Fruit fly (Drosophila melanogaster) whole organism, embryonic: ENCODE results near the gene CG42766.

ENCODE experiments used
- Ada2b ChIP-seq: fragments of 200-800 bp; sonication (Bioruptor generic); IDR thresholded peaks from 2 replicates; pipeline ENCODE4 v1.3.6; 2022; ENCODE audit warnings: missing biosample characterization, missing genetic modification characterization
- BEAF-32 ChIP-seq: fragments of 200-800 bp; sonication (Bioruptor generic); optimal IDR thresholded peaks from 3 replicates; lab custom pipeline; 2017; ENCODE audit warnings: missing biosample characterization, missing genetic modification characterization, mild to moderate bottlenecking, moderate library complexity, missing genetic modification reagents
- Bgb ChIP-seq: fragments of 200-800 bp; sonication (Bioruptor generic); IDR thresholded peaks from 2 replicates; pipeline ENCODE4 v1.3.6; 2022; ENCODE audit warnings: missing biosample characterization, missing genetic modification characterization; ENCODE audit not compliant: partially characterized antibody
- CG1024 ChIP-seq: fragments of 200-800 bp; sonication (Bioruptor generic); IDR thresholded peaks from 2 replicates; pipeline ENCODE4 v1.3.6; 2022; ENCODE audit warnings: missing biosample characterization, missing genetic modification characterization
- CG10267 ChIP-seq: fragments of 200-800 bp; sonication (Bioruptor generic); optimal IDR thresholded peaks from 2 replicates; lab custom pipeline; 2018; ENCODE audit warnings: missing biosample characterization, mild to moderate bottlenecking, missing genetic modification characterization, moderate library complexity
- CG10565 ChIP-seq: fragments of 200-800 bp; sonication (Bioruptor generic); optimal IDR thresholded peaks from 3 replicates; lab custom pipeline; 2016; ENCODE audit warnings: missing biosample characterization, mild to moderate bottlenecking, missing genetic modification characterization
- CG11723 ChIP-seq: fragments of 200-800 bp; sonication (Bioruptor generic); optimal IDR thresholded peaks from 2 replicates; lab custom pipeline; 2017; ENCODE audit warnings: missing biosample characterization, mild to moderate bottlenecking, missing genetic modification characterization
- CG12659 ChIP-seq: fragments of 200-800 bp; sonication (Bioruptor generic); optimal IDR thresholded peaks from 3 replicates; lab custom pipeline; 2017; ENCODE audit warnings: mild to moderate bottlenecking, missing biosample characterization, missing genetic modification reagents, missing genetic modification characterization
- CG13624 ChIP-seq: fragments of 200-800 bp; sonication (Bioruptor generic); optimal IDR thresholded peaks from 2 replicates; lab custom pipeline; 2016; ENCODE audit warnings: missing biosample characterization, missing genetic modification characterization
- CG1602 ChIP-seq: fragments of 200-800 bp; sonication (Bioruptor generic); optimal IDR thresholded peaks from 3 replicates; lab custom pipeline; 2016; ENCODE audit warnings: missing biosample characterization, missing genetic modification characterization
- CG18262 ChIP-seq: fragments of 200-800 bp; optimal IDR thresholded peaks from 3 replicates; lab custom pipeline; 2019; ENCODE audit warnings: missing biosample characterization, mild to moderate bottlenecking, missing genetic modification characterization, moderate library complexity
- CG2116 ChIP-seq: fragments of 200-800 bp; sonication (Bioruptor generic); optimal IDR thresholded peaks from 3 replicates; lab custom pipeline; 2018; ENCODE audit warnings: missing biosample characterization, mild to moderate bottlenecking, missing genetic modification characterization
- CG3847 ChIP-seq: fragments of 200-800 bp; sonication (Bioruptor generic); IDR thresholded peaks from 2 replicates; pipeline ENCODE4 v1.3.6; 2022; ENCODE audit warnings: missing biosample characterization, missing genetic modification characterization
- CG3995 ChIP-seq: fragments of 200-800 bp; sonication (Bioruptor generic); optimal IDR thresholded peaks from 3 replicates; lab custom pipeline; 2016; ENCODE audit warnings: missing biosample characterization, missing genetic modification characterization
- CG4328 ChIP-seq: fragments of 200-800 bp; sonication (Bioruptor generic); optimal IDR thresholded peaks from 3 replicates; lab custom pipeline; 2017; ENCODE audit warnings: missing biosample characterization, missing genetic modification reagents, missing genetic modification characterization
- CG5180 ChIP-seq: fragments of 200-800 bp; sonication (Bioruptor generic); optimal IDR thresholded peaks from 3 replicates; lab custom pipeline; 2017; ENCODE audit warnings: missing biosample characterization, missing genetic modification characterization, mild to moderate bottlenecking, moderate library complexity, missing genetic modification reagents
- CG8290 ChIP-seq, 3 experiments: fragments of 200-800 bp; sonication (Bioruptor generic); optimal IDR thresholded peaks; 2 replicates each; lab custom pipeline; 2016 to 2019; ENCODE audit warnings: missing biosample characterization in 3 of 3, missing genetic modification characterization in 3 of 3, mild to moderate bottlenecking in 2 of 3, moderate library complexity in 1 of 3
- CG8478 ChIP-seq: fragments of >200 bp; optimal IDR thresholded peaks from 2 replicates; lab custom pipeline; 2018
- CG9437 ChIP-seq: fragments of 200-800 bp; sonication (Bioruptor generic); optimal IDR thresholded peaks from 2 replicates; lab custom pipeline; 2018; ENCODE audit warnings: missing biosample characterization, mild to moderate bottlenecking, missing genetic modification characterization
- CG9797 ChIP-seq: fragments of 200-800 bp; sonication (Bioruptor generic); optimal IDR thresholded peaks from 3 replicates; lab custom pipeline; 2018; ENCODE audit warnings: missing biosample characterization, mild to moderate bottlenecking, missing genetic modification characterization
- CoRest ChIP-seq: fragments of 200-800 bp; sonication (Bioruptor generic); optimal IDR thresholded peaks from 3 replicates; lab custom pipeline; 2018; ENCODE audit warnings: missing biosample characterization, mild to moderate bottlenecking, missing genetic modification characterization, moderate library complexity
- Dll ChIP-seq: fragments of 200-800 bp; sonication (Bioruptor generic); IDR thresholded peaks from 4 replicates; pipeline ENCODE4 v1.3.6; 2022; ENCODE audit warnings: missing biosample characterization, missing genetic modification characterization; ENCODE audit not compliant: partially characterized antibody
- Doc3 ChIP-seq: fragments of 200-800 bp; sonication (Bioruptor generic); IDR thresholded peaks from 3 replicates; pipeline ENCODE4 v1.3.6; 2022; ENCODE audit warnings: missing biosample characterization, missing genetic modification characterization; ENCODE audit not compliant: partially characterized antibody
- Dp ChIP-seq: fragments of 200-800 bp; sonication (Bioruptor generic); optimal IDR thresholded peaks from 2 replicates; lab custom pipeline; 2018; ENCODE audit warnings: missing biosample characterization, mild to moderate bottlenecking, missing genetic modification characterization, moderate library complexity
- Hr51 ChIP-seq, 2 experiments: fragments of 200-800 bp; sonication (Bioruptor generic); optimal IDR thresholded peaks; 2 replicates in 1 of 2; 3 replicates in 1 of 2; lab custom pipeline; 2016 to 2018; ENCODE audit warnings: missing biosample characterization in 2 of 2, missing genetic modification characterization in 2 of 2, mild to moderate bottlenecking in 1 of 2, moderate library complexity in 1 of 2
- Med ChIP-seq: fragments of 200-800 bp; sonication (Bioruptor generic); peaks from one replicate; lab custom pipeline; 2016; ENCODE audit warnings: missing biosample characterization, missing genetic modification characterization, mild to moderate bottlenecking, inconsistent platforms, moderate library complexity
- NK7.1 ChIP-seq: fragments of 200-800 bp; sonication (Bioruptor generic); optimal IDR thresholded peaks from 3 replicates; lab custom pipeline; 2016; ENCODE audit warnings: missing biosample characterization, missing genetic modification characterization
- Pdp1 ChIP-seq, 2 experiments: fragments of 200-800 bp; sonication (Bioruptor generic); optimal IDR thresholded peaks; 3 replicates each; lab custom pipeline; 2016; ENCODE audit warnings: missing biosample characterization in 2 of 2, missing genetic modification characterization in 2 of 2, mild to moderate bottlenecking in 1 of 2, moderate library complexity in 1 of 2
- Sry-δ ChIP-seq: fragments of 200-800 bp; sonication (Bioruptor generic); optimal IDR thresholded peaks from 2 replicates; lab custom pipeline; 2016; ENCODE audit warnings: missing biosample characterization, missing genetic modification characterization
- Trl ChIP-seq, 3 experiments: fragments of >200 bp in 2 of 3; fragments of 200-800 bp in 1 of 3; sonication (Bioruptor generic) in 1 of 3; optimal IDR thresholded peaks; 2 replicates in 1 of 3; 3 replicates in 2 of 3; lab custom pipeline; 2016 to 2017; ENCODE audit warnings: missing biosample characterization in 1 of 3, missing genetic modification characterization in 1 of 3
- amos ChIP-seq: fragments of 200-800 bp; sonication (Bioruptor generic); IDR thresholded peaks from 2 replicates; pipeline ENCODE4 v1.3.6; 2022; ENCODE audit warnings: missing biosample characterization, missing genetic modification characterization; ENCODE audit not compliant: partially characterized antibody
- gcm2 ChIP-seq: fragments of 200-800 bp; sonication (Bioruptor generic); optimal IDR thresholded peaks from 2 replicates; lab custom pipeline; 2016; ENCODE audit warnings: missing biosample characterization, missing genetic modification characterization
- gfzf ChIP-seq: fragments of 200-800 bp; sonication (Bioruptor generic); optimal IDR thresholded peaks from 2 replicates; lab custom pipeline; 2016; ENCODE audit warnings: missing biosample characterization, mild to moderate bottlenecking, missing genetic modification characterization, moderate library complexity
- gsb-n ChIP-seq: fragments of 200-800 bp; sonication (Bioruptor generic); optimal IDR thresholded peaks from 3 replicates; lab custom pipeline; 2018; ENCODE audit warnings: missing biosample characterization, mild to moderate bottlenecking, missing genetic modification characterization
- gt ChIP-seq: fragments of 200-800 bp; sonication (Bioruptor generic); IDR thresholded peaks from 2 replicates; pipeline ENCODE4 v1.3.6; 2022; ENCODE audit warnings: missing biosample characterization, missing genetic modification characterization
- inv ChIP-seq: fragments of 200-800 bp; sonication (Bioruptor generic); IDR thresholded peaks from 2 replicates; pipeline ENCODE4 v1.3.6; 2022; ENCODE audit warnings: missing biosample characterization, missing genetic modification characterization; ENCODE audit not compliant: partially characterized antibody
- jumu ChIP-seq: fragments of 200-800 bp; sonication (Bioruptor generic); optimal IDR thresholded peaks from 3 replicates; lab custom pipeline; 2016; ENCODE audit warnings: missing biosample characterization, missing genetic modification characterization
- kay ChIP-seq: fragments of 200-800 bp; sonication (Bioruptor generic); optimal IDR thresholded peaks from 2 replicates; lab custom pipeline; 2016; ENCODE audit warnings: missing biosample characterization, missing genetic modification characterization
- mld ChIP-seq: fragments of 200-800 bp; sonication (Bioruptor generic); IDR thresholded peaks from 3 replicates; pipeline ENCODE4 v1.3.6; 2022; ENCODE audit warnings: missing biosample characterization, missing genetic modification characterization; ENCODE audit not compliant: partially characterized antibody
- nerfin-2 ChIP-seq: fragments of 200-800 bp; sonication (Bioruptor generic); IDR thresholded peaks from 2 replicates; pipeline ENCODE4 v1.3.6; 2022; ENCODE audit warnings: missing biosample characterization, missing genetic modification characterization; ENCODE audit not compliant: partially characterized antibody
- pfk ChIP-seq: fragments of 200-800 bp; sonication (Bioruptor generic); optimal IDR thresholded peaks from 2 replicates; lab custom pipeline; 2018; ENCODE audit warnings: missing biosample characterization, mild to moderate bottlenecking, missing genetic modification characterization, moderate library complexity
- row ChIP-seq: fragments of 200-800 bp; sonication (Bioruptor generic); IDR thresholded peaks from 3 replicates; pipeline ENCODE4 v1.3.6; 2022; ENCODE audit warnings: missing biosample characterization, missing genetic modification characterization
- stwl ChIP-seq: fragments of 200-800 bp; sonication (Bioruptor generic); optimal IDR thresholded peaks from 3 replicates; lab custom pipeline; 2018; ENCODE audit warnings: missing biosample characterization, mild to moderate bottlenecking, missing genetic modification characterization, moderate library complexity
- tap ChIP-seq: fragments of 200-800 bp; optimal IDR thresholded peaks from 3 replicates; lab custom pipeline; 2019; ENCODE audit warnings: missing biosample characterization, mild to moderate bottlenecking, missing genetic modification characterization, moderate library complexity
- ttk ChIP-seq: fragments of 200-800 bp; sonication (Bioruptor generic); IDR thresholded peaks from 2 replicates; pipeline ENCODE4 v2.1.2; 2022; ENCODE audit warnings: missing biosample characterization, missing genetic modification characterization
- unc-4 ChIP-seq: fragments of 200-800 bp; sonication (Bioruptor generic); IDR thresholded peaks from 2 replicates; pipeline ENCODE4 v1.3.6; 2022; ENCODE audit warnings: missing biosample characterization, missing genetic modification characterization; ENCODE audit not compliant: partially characterized antibody

The CG42766 gene

DNA sequence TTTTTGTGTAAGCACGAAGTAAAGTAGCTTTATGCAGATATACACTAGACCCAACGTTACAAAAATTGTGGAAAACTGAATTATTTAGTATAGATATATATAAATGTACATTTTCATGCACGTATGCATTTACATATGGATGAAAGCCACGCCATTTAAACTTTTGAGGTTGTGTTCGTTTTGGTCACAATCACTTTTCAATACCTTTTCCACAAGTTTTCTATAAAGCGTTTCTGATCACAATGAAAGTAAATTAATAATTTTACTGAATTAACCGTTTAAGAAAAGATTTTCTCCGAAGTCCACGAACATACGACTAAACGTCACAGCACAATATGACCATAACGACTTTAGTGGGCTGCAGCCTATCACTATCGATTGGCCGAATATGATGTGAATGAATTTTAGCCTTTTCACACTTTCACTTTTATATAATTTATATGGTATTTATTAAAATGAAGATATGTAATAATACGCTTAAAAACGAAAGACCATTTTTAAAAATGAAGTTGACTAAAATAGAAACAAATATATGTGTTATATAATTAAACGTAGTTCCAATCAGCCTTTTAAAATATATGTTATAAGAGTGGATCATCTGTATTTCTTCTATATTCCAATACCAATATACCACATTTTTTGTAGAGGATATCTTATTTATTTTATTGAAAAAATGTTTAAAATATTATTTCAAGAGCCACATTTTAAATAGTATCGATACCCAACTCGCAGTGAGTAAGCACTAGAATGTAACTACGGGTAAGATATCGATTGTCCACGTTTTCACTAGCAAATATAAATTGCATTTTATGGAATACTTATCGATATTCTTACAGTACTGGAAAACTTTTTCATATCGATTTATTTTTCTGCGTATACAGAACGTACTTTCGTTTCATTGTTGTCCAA is 15.2 kb downstream of the CG42766 start, which contains the start of the genes CG46312, eIF5 and exd (continued):
- TF ChIP-seq Ada2b (no peak), Dll (GFP tag; lab: Robert Waterston, UW) (peak; percentile 69), CG10267 (tag; lab: Kevin White, UChicago) (peak; percentile 72), kay (no peak), CG1024 (GFP tag; lab: Robert Waterston, UW) (peak; percentile 28; the same call in 1 of the 2 replicates), CG5180 (GFP tag; lab: Kevin White, UChicago) (no peak), Trl (optimal IDR thresholded peaks at IDR 0.05; lab: Kevin White, UChicago) (no peak), Trl (GFP tag; optimal IDR thresholded peaks at IDR 0.05; lab: Kevin White, UChicago) (no peak), BEAF-32 (GFP tag; lab: Kevin White, UChicago) (peak; percentile 82), gsb-n (tag; lab: Kevin White, UChicago) (no peak), CoRest (tag; lab: Kevin White, UChicago) (peak; percentile 52), gcm2 (GFP tag; lab: Kevin White, UChicago) (no peak), ttk (GFP tag; lab: Robert Waterston, UW) (no peak), CG8478 (lab: Kevin White, UChicago) (no peak), CG4328 (GFP tag; lab: Kevin White, UChicago) (no peak), CG18262 (tag; lab: Kevin White, UChicago) (peak; percentile 13), Bgb (peak; percentile 80), CG13624 (no peak), gfzf (GFP tag; lab: Kevin White, UChicago) (peak; percentile 42), CG9437 (GFP tag; lab: Kevin White, UChicago) (peak; percentile 42), CG10565 (GFP tag; lab: Kevin White, UChicago) (no peak), gt (GFP tag; lab: Robert Waterston, UW) (no peak), Med (GFP tag; lab: Kevin White, UChicago) (peak; percentile 13), Hr51 (GFP tag; optimal IDR thresholded peaks at IDR 0.05; lab: Kevin White, UChicago) (no peak), CG1602 (GFP tag; lab: Kevin White, UChicago) (peak; percentile 9), CG8290 (GFP tag; optimal IDR thresholded peaks at IDR 0.05; lab: Kevin White, UChicago) (no peak), CG8290 (tag; optimal IDR thresholded peaks at IDR 0.05; lab: Kevin White, UChicago) (no peak), Doc3 (GFP tag; lab: Robert Waterston, UW) (0 out of 3 replicates have a peak, but pooled peaks have one; percentile 60), mld (GFP tag; lab: Robert Waterston, UW) (peak; percentile 58; the same call in 1 of the 3 replicates), nerfin-2 (GFP tag; lab: Robert Waterston, UW) (peak; percentile 86), unc-4 (peak; percentile 67), pfk (GFP tag; lab: Kevin White, UChicago) (no peak), Sry-δ (GFP tag; lab: Kevin White, UChicago) (peak; percentile 62), CG12659 (peak; percentile 30), CG3847 (GFP tag; lab: Robert Waterston, UW) (no peak), CG3995 (GFP tag; lab: Kevin White, UChicago) (peak; percentile 12), NK7.1 (GFP tag; lab: Kevin White, UChicago) (no peak), amos (GFP tag; lab: Robert Waterston, UW) (peak; percentile 81; the same call in 1 of the 2 replicates), Dp (peak; percentile 17), row (peak; percentile 47), jumu (no peak), CG2116 (GFP tag; lab: Kevin White, UChicago) (peak; percentile 40), CG9797 (GFP tag; lab: Kevin White, UChicago) (peak; percentile 45), inv (GFP tag; lab: Robert Waterston, UW) (peak; percentile 64; the same call in 1 of the 2 replicates), CG11723 (GFP tag; lab: Kevin White, UChicago) (no peak), tap (tag; lab: Kevin White, UChicago) (no peak), stwl (tag; lab: Kevin White, UChicago) (peak; percentile 13), Pdp1 (GFP tag; optimal IDR thresholded peaks at IDR 0.05; lab: Kevin White, UChicago) (peak in 1 of 2 experiments; percentile 14)
